Fruit fly (Drosophila melanogaster) whole organism, embryonic: ENCODE results near the gene JMJD5.
A peak's percentile ranks its signal among the peaks of the same experiment; 100 is the strongest.

ENCODE experiments used
- ATbp ChIP-seq: fragments of 200-800 bp; sonication (Bioruptor generic); optimal IDR thresholded peaks from 2 replicates; lab custom pipeline; 2017; ENCODE audit warnings: missing biosample characterization, mild to moderate bottlenecking, missing genetic modification characterization, missing genetic modification reagents
- B-H2 ChIP-seq: fragments of 200-800 bp; sonication (Bioruptor generic); optimal IDR thresholded peaks from 2 replicates; lab custom pipeline; 2018; ENCODE audit warnings: missing biosample characterization, mild to moderate bottlenecking, missing genetic modification characterization
- Bdp1 ChIP-seq: fragments of 200-800 bp; sonication (Bioruptor generic); optimal IDR thresholded peaks from 3 replicates; lab custom pipeline; 2016; ENCODE audit warnings: missing biosample characterization, missing genetic modification characterization
- C15 ChIP-seq: fragments of 200-800 bp; sonication (Bioruptor generic); IDR thresholded peaks from 3 replicates; pipeline ENCODE4 v1.3.6; 2022; ENCODE audit warnings: missing biosample characterization, missing genetic modification characterization
- CG10321 ChIP-seq: fragments of 200-800 bp; sonication (Bioruptor generic); IDR thresholded peaks from 2 replicates; pipeline ENCODE4 v1.3.6; 2022; ENCODE audit warnings: missing biosample characterization, missing genetic modification characterization
- CG10366 ChIP-seq: fragments of 200-800 bp; sonication (Bioruptor generic); IDR thresholded peaks from 2 replicates; pipeline ENCODE4 v1.3.6; 2022; ENCODE audit warnings: missing biosample characterization, missing genetic modification characterization
- CG10654 ChIP-seq: fragments of 200-800 bp; sonication (Bioruptor generic); optimal IDR thresholded peaks from 2 replicates; lab custom pipeline; 2016; ENCODE audit warnings: missing biosample characterization, missing genetic modification characterization
- CG13287 ChIP-seq: fragments of 200-800 bp; sonication (Bioruptor generic); IDR thresholded peaks from 2 replicates; pipeline ENCODE4 v1.3.6; 2022; ENCODE audit warnings: missing biosample characterization, missing genetic modification characterization; ENCODE audit not compliant: partially characterized antibody
- CG14860 ChIP-seq: fragments of 200-800 bp; sonication (Bioruptor generic); IDR thresholded peaks from 3 replicates; pipeline ENCODE4 v1.3.6; 2022; ENCODE audit warnings: missing biosample characterization, missing genetic modification characterization; ENCODE audit not compliant: partially characterized antibody
- CG15514 ChIP-seq: fragments of 200-800 bp; sonication (Bioruptor generic); optimal IDR thresholded peaks from 3 replicates; lab custom pipeline; 2017; ENCODE audit warnings: missing biosample characterization, missing genetic modification characterization, mild to moderate bottlenecking, moderate library complexity, missing genetic modification reagents
- CG15601 ChIP-seq: fragments of 200-800 bp; sonication (Bioruptor generic); optimal IDR thresholded peaks from 3 replicates; lab custom pipeline; 2019; ENCODE audit warnings: missing biosample characterization, mild to moderate bottlenecking, missing genetic modification characterization, moderate library complexity
- CG16813 ChIP-seq: fragments of 200-800 bp; sonication (Bioruptor generic); IDR thresholded peaks from 3 replicates; pipeline ENCODE4 v1.3.6; 2022; ENCODE audit warnings: missing biosample characterization, missing genetic modification characterization; ENCODE audit not compliant: partially characterized antibody
- CG17568 ChIP-seq: fragments of 200-800 bp; sonication (Bioruptor generic); optimal IDR thresholded peaks from 2 replicates; lab custom pipeline; 2018; ENCODE audit warnings: missing biosample characterization, mild to moderate bottlenecking, missing genetic modification characterization, moderate library complexity
- CG17912 ChIP-seq: fragments of 200-800 bp; sonication (Bioruptor generic); optimal IDR thresholded peaks from 2 replicates; lab custom pipeline; 2018; ENCODE audit warnings: missing biosample characterization, mild to moderate bottlenecking, missing genetic modification characterization
- CG2712 ChIP-seq: fragments of 200-800 bp; optimal IDR thresholded peaks from 3 replicates; lab custom pipeline; 2019; ENCODE audit warnings: missing biosample characterization, mild to moderate bottlenecking, missing genetic modification characterization, moderate library complexity
- CG31365 ChIP-seq: fragments of 200-800 bp; sonication (Bioruptor generic); optimal IDR thresholded peaks from 2 replicates; lab custom pipeline; 2018; ENCODE audit warnings: missing biosample characterization, mild to moderate bottlenecking, missing genetic modification characterization
- CG3281 ChIP-seq: fragments of 200-800 bp; sonication (Bioruptor generic); optimal IDR thresholded peaks from 3 replicates; lab custom pipeline; 2017; ENCODE audit warnings: missing biosample characterization, mild to moderate bottlenecking, missing genetic modification characterization
- CG33213 ChIP-seq: fragments of 200-800 bp; sonication (Bioruptor generic); optimal IDR thresholded peaks from 3 replicates; lab custom pipeline; 2016; ENCODE audit warnings: missing biosample characterization, missing genetic modification characterization
- CG42726 ChIP-seq: fragments of 200-800 bp; sonication (Bioruptor generic); IDR thresholded peaks from 2 replicates; pipeline ENCODE4 v1.3.6; 2022; ENCODE audit warnings: missing biosample characterization, missing genetic modification characterization; ENCODE audit not compliant: partially characterized antibody
- CG6813 ChIP-seq: fragments of 200-800 bp; sonication (Bioruptor generic); optimal IDR thresholded peaks from 2 replicates; lab custom pipeline; 2017; ENCODE audit warnings: missing biosample characterization, missing genetic modification characterization, mild to moderate bottlenecking, moderate library complexity, missing genetic modification reagents
- CG7963 ChIP-seq: fragments of 200-800 bp; sonication (Bioruptor generic); IDR thresholded peaks from 3 replicates; pipeline ENCODE4 v1.3.6; 2022; ENCODE audit warnings: missing biosample characterization, missing genetic modification characterization; ENCODE audit not compliant: partially characterized antibody
- CG8281 ChIP-seq: fragments of 200-800 bp; sonication (Bioruptor generic); optimal IDR thresholded peaks from 2 replicates; lab custom pipeline; 2018; ENCODE audit warnings: missing biosample characterization, mild to moderate bottlenecking, missing genetic modification characterization, moderate library complexity
- CG9727 ChIP-seq: fragments of 200-800 bp; sonication (Bioruptor generic); optimal IDR thresholded peaks from 3 replicates; lab custom pipeline; 2017; ENCODE audit warnings: missing biosample characterization, mild to moderate bottlenecking, missing genetic modification characterization
- CHES-1-like ChIP-seq: fragments of 200-800 bp; sonication (Bioruptor generic); optimal IDR thresholded peaks from 2 replicates; lab custom pipeline; 2016; ENCODE audit warnings: missing biosample characterization, missing genetic modification characterization
- CkIIα-i1 ChIP-seq: fragments of 200-800 bp; sonication (Bioruptor generic); IDR thresholded peaks from 2 replicates; pipeline ENCODE4 v1.3.6; 2022; ENCODE audit warnings: missing biosample characterization, missing genetic modification characterization
- Ets97D ChIP-seq: fragments of 200-800 bp; sonication (Bioruptor generic); optimal IDR thresholded peaks from 3 replicates; lab custom pipeline; 2016; ENCODE audit warnings: missing biosample characterization, missing genetic modification characterization
- HLH54F ChIP-seq: fragments of 200-800 bp; sonication (Bioruptor generic); optimal IDR thresholded peaks from 3 replicates; lab custom pipeline; 2016; ENCODE audit warnings: missing biosample characterization, missing genetic modification characterization
- Hey ChIP-seq: fragments of 200-800 bp; sonication (Bioruptor generic); optimal IDR thresholded peaks from 3 replicates; lab custom pipeline; 2018; ENCODE audit warnings: missing biosample characterization, mild to moderate bottlenecking, missing genetic modification characterization
- Kr ChIP-seq: fragments of 200-800 bp; sonication (Bioruptor generic); optimal IDR thresholded peaks from 2 replicates; lab custom pipeline; 2017; ENCODE audit warnings: missing biosample characterization, mild to moderate bottlenecking, missing genetic modification characterization
- Mad ChIP-seq: fragments of 200-800 bp; sonication (Bioruptor generic); optimal IDR thresholded peaks from 2 replicates; lab custom pipeline; 2016; ENCODE audit warnings: missing biosample characterization, missing genetic modification characterization
- Nf-YC ChIP-seq: fragments of 200-800 bp; optimal IDR thresholded peaks from 3 replicates; lab custom pipeline; 2019; ENCODE audit warnings: missing biosample characterization, mild to moderate bottlenecking, missing genetic modification characterization, moderate library complexity
- Poxn ChIP-seq: fragments of 200-800 bp; sonication (Bioruptor generic); IDR thresholded peaks from 2 replicates; pipeline ENCODE4 v1.3.6; 2022; ENCODE audit warnings: missing biosample characterization, missing genetic modification characterization
- Rx ChIP-seq: fragments of 200-800 bp; sonication (Bioruptor generic); IDR thresholded peaks from 2 replicates; pipeline ENCODE4 v1.3.6; 2022; ENCODE audit warnings: missing biosample characterization, missing genetic modification characterization
- Ssrp ChIP-seq: fragments of 200-800 bp; sonication (Bioruptor generic); optimal IDR thresholded peaks from 2 replicates; lab custom pipeline; 2018; ENCODE audit warnings: missing biosample characterization, mild to moderate bottlenecking, missing genetic modification characterization, moderate library complexity
- Trl ChIP-seq, 3 experiments: fragments of >200 bp in 2 of 3; fragments of 200-800 bp in 1 of 3; sonication (Bioruptor generic) in 1 of 3; optimal IDR thresholded peaks; 2 replicates in 1 of 3; 3 replicates in 2 of 3; lab custom pipeline; 2016 to 2017; ENCODE audit warnings: missing biosample characterization in 1 of 3, missing genetic modification characterization in 1 of 3
- ab ChIP-seq: fragments of 200-800 bp; sonication (Bioruptor generic); optimal IDR thresholded peaks from 2 replicates; lab custom pipeline; 2016; ENCODE audit warnings: missing biosample characterization, missing genetic modification characterization
- chm ChIP-seq: fragments of 200-800 bp; sonication (Bioruptor generic); IDR thresholded peaks from 2 replicates; pipeline ENCODE4 v1.3.6; 2022; ENCODE audit warnings: missing biosample characterization, missing genetic modification characterization
- disco-r ChIP-seq: fragments of 200-800 bp; sonication (Bioruptor generic); optimal IDR thresholded peaks from 2 replicates; lab custom pipeline; 2016; ENCODE audit warnings: missing biosample characterization, missing genetic modification characterization
- dpn ChIP-seq, 2 experiments: fragments of 200-800 bp; sonication (Bioruptor generic); optimal IDR thresholded peaks; 3 replicates each; lab custom pipeline; 2016; ENCODE audit warnings: missing biosample characterization in 2 of 2, missing genetic modification characterization in 2 of 2
- exex ChIP-seq: fragments of 200-800 bp; sonication (Bioruptor generic); optimal IDR thresholded peaks from 4 replicates; lab custom pipeline; 2018; ENCODE audit warnings: missing biosample characterization, mild to moderate bottlenecking, missing genetic modification characterization, moderate library complexity
- fd102C ChIP-seq: fragments of 200-800 bp; sonication (Bioruptor generic); optimal IDR thresholded peaks from 2 replicates; lab custom pipeline; 2018; ENCODE audit warnings: missing biosample characterization, mild to moderate bottlenecking, missing genetic modification characterization, moderate library complexity
- kni ChIP-seq: fragments of 200-800 bp; sonication (Bioruptor generic); optimal IDR thresholded peaks from 3 replicates; lab custom pipeline; 2017; ENCODE audit warnings: mild to moderate bottlenecking, missing biosample characterization, missing genetic modification reagents, missing genetic modification characterization
- lola ChIP-seq, 3 experiments: fragments of >200 bp in 2 of 3; fragments of 200-800 bp in 1 of 3; sonication (Bioruptor generic) in 1 of 3; optimal IDR thresholded peaks; 2 replicates each; lab custom pipeline; 2017 to 2019; ENCODE audit warnings: missing biosample characterization in 3 of 3, missing genetic modification characterization in 3 of 3, mild to moderate bottlenecking in 1 of 3, moderate library complexity in 1 of 3
- luna ChIP-seq: fragments of 200-800 bp; sonication (Bioruptor generic); optimal IDR thresholded peaks from 2 replicates; lab custom pipeline; 2016; ENCODE audit warnings: missing biosample characterization, missing genetic modification characterization
- pan ChIP-seq, 4 experiments: fragments of >200 bp in 3 of 4; fragments of 200-800 bp in 1 of 4; sonication (Bioruptor generic) in 1 of 4; optimal IDR thresholded peaks in 3 of 4; IDR thresholded peaks in 1 of 4; 2 replicates each; pipeline versions ENCODE4 v1.3.6 to Lab custom; 2017 to 2022; ENCODE audit warnings: missing biosample characterization in 2 of 4, missing genetic modification characterization in 2 of 4, mixed read lengths in 1 of 4
- pfk ChIP-seq: fragments of 200-800 bp; sonication (Bioruptor generic); optimal IDR thresholded peaks from 2 replicates; lab custom pipeline; 2018; ENCODE audit warnings: missing biosample characterization, mild to moderate bottlenecking, missing genetic modification characterization, moderate library complexity
- schlank ChIP-seq: fragments of 200-800 bp; sonication (Bioruptor generic); optimal IDR thresholded peaks from 2 replicates; lab custom pipeline; 2018; ENCODE audit warnings: missing biosample characterization, mild to moderate bottlenecking, missing genetic modification characterization
- sisA ChIP-seq: fragments of 200-800 bp; sonication (Bioruptor generic); IDR thresholded peaks from 2 replicates; pipeline ENCODE4 v1.3.6; 2022; ENCODE audit warnings: missing biosample characterization, missing genetic modification characterization
- sug ChIP-seq: fragments of 200-800 bp; optimal IDR thresholded peaks from 2 replicates; lab custom pipeline; 2019; ENCODE audit warnings: missing biosample characterization, mild to moderate bottlenecking, missing genetic modification characterization, moderate library complexity

JMJD5 gene

DNA sequence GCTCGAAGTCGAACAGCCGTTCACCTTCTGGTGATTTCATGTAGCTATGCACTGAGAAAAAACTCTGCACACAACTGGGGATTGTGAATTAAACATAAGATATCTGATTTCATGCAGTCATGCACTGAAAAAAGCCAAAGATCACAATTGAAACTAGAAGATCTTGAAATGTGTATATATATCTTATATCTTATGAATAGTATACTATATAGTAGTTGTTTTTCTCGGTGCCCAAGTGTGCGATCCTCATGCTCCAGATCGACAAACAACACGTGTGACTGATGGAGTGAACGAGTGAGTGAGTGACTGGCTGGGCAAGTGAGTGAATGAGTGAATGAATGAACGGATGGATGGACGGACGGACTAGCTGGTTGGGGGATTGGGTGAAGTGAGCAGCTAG lies 19.2 kb downstream of the JMJD5 start (continued):
- TF ChIP-seq pan (optimal IDR thresholded peaks at IDR 0.05; lab: Kevin White, UChicago) = no peak
- peak in 1 of 2 experiments; percentile 70 for TF ChIP-seq pan (GFP tag; optimal IDR thresholded peaks at IDR 0.05 in 1 of 2, IDR thresholded peaks at IDR 0.05 in 1 of 2)
- peak; percentile 17 for TF ChIP-seq HLH54F (GFP tag; lab: Kevin White, UChicago)
- TF ChIP-seq ab (GFP tag; lab: Kevin White, UChicago) = no peak
- TF ChIP-seq fd102C (GFP tag; lab: Kevin White, UChicago) = no peak
- TF ChIP-seq Rx (GFP tag; lab: Robert Waterston, UW) = peak; percentile 68; the same call in 1 of the 2 replicates
- TF ChIP-seq Poxn = no peak
- no peak for TF ChIP-seq Mad
- TF ChIP-seq ATbp (GFP tag; lab: Kevin White, UChicago) = peak; percentile 79
- TF ChIP-seq CG16813 (GFP tag; lab: Robert Waterston, UW) = no peak
- no peak for TF ChIP-seq Hey
- TF ChIP-seq CG13287 (GFP tag; lab: Robert Waterston, UW) = no peak
- no peak for TF ChIP-seq Trl (optimal IDR thresholded peaks at IDR 0.05; lab: Kevin White, UChicago)
- no peak for TF ChIP-seq Trl (GFP tag; optimal IDR thresholded peaks at IDR 0.05; lab: Kevin White, UChicago)
- no peak for TF ChIP-seq Ets97D (GFP tag; lab: Kevin White, UChicago)
- TF ChIP-seq CG7963 (GFP tag; lab: Robert Waterston, UW) = no peak
- no peak for TF ChIP-seq B-H2 (GFP tag; lab: Kevin White, UChicago)
- TF ChIP-seq sisA (GFP tag; lab: Robert Waterston, UW) = peak; percentile 75
- peak; percentile 53 for TF ChIP-seq CG31365 (tag; lab: Kevin White, UChicago)
- peak; percentile 35 for TF ChIP-seq Nf-YC (tag; lab: Kevin White, UChicago)
- no peak for TF ChIP-seq luna (GFP tag; lab: Kevin White, UChicago)
- TF ChIP-seq CG6813 (GFP tag; lab: Kevin White, UChicago) = peak; percentile 67
- peak; percentile 69 for TF ChIP-seq chm (GFP tag; lab: Robert Waterston, UW)
- peak; percentile 88 for TF ChIP-seq CG2712 (tag; lab: Kevin White, UChicago)
- peak; percentile 33 for TF ChIP-seq CG10366 (GFP tag; lab: Robert Waterston, UW)
- TF ChIP-seq CG15514 (GFP tag; lab: Kevin White, UChicago) = peak; percentile 59
- TF ChIP-seq Kr (GFP tag; lab: Kevin White, UChicago) = no peak
- TF ChIP-seq Ssrp (tag; lab: Kevin White, UChicago) = peak; percentile 54
- peak in 1 of 3 experiments; percentile 55 for TF ChIP-seq lola (GFP tag; optimal IDR thresholded peaks at IDR 0.05; lab: Kevin White, UChicago)
- TF ChIP-seq CG14860 = no peak
- peak; percentile 33 for TF ChIP-seq schlank
- 0 out of 2 replicates have a peak, but pooled peaks have one; percentile 16 for TF ChIP-seq CG10321 (GFP tag; lab: Robert Waterston, UW)
- peak; percentile 61 for TF ChIP-seq CG15601 (tag; lab: Kevin White, UChicago)
- peak; percentile 57 to 62 for TF ChIP-seq dpn (GFP tag; optimal IDR thresholded peaks at IDR 0.05; lab: Kevin White, UChicago)
- TF ChIP-seq CG9727 (GFP tag; lab: Kevin White, UChicago) = peak; percentile 53
- TF ChIP-seq pfk (GFP tag; lab: Kevin White, UChicago) = no peak
- TF ChIP-seq sug (tag; lab: Kevin White, UChicago) = no peak
- no peak for TF ChIP-seq CHES-1-like (GFP tag; lab: Kevin White, UChicago)
- 0 out of 3 replicates have a peak, but pooled peaks have one; percentile 42 for TF ChIP-seq C15
- TF ChIP-seq disco-r (GFP tag; lab: Kevin White, UChicago) = no peak
- TF ChIP-seq Bdp1 (GFP tag; lab: Kevin White, UChicago) = no peak
- peak; percentile 66 for TF ChIP-seq CG10654 (GFP tag; lab: Kevin White, UChicago)
- peak; percentile 25 for TF ChIP-seq kni (GFP tag; lab: Kevin White, UChicago)
- TF ChIP-seq exex (tag; lab: Kevin White, UChicago) = no peak
- TF ChIP-seq CG33213 (GFP tag; lab: Kevin White, UChicago) = no peak
- peak; percentile 100 for TF ChIP-seq CG8281 (tag; lab: Kevin White, UChicago)
- TF ChIP-seq CG42726 = no peak
- peak; percentile 68 for TF ChIP-seq CG3281 (GFP tag; lab: Kevin White, UChicago)
- no peak for TF ChIP-seq CG17568 (GFP tag; lab: Kevin White, UChicago)
- TF ChIP-seq CkIIα-i1 (GFP tag; lab: Robert Waterston, UW) = no peak
- no peak for TF ChIP-seq CG17912 (GFP tag; lab: Kevin White, UChicago)
